Fruit fly (Drosophila melanogaster) whole organism, adult: ENCODE results near the gene bru3.

Source experiments
- kay ChIP-seq: fragments of 200-800 bp; sonication (Bioruptor generic); peaks from one replicate; lab custom pipeline; 2016; ENCODE audit warnings: missing biosample characterization, missing genetic modification characterization, borderline replicate concordance
- pad ChIP-seq: fragments of 200-800 bp; sonication (Bioruptor generic); optimal IDR thresholded peaks from 3 replicates; lab custom pipeline; 2017; ENCODE audit warnings: missing biosample characterization, missing genetic modification characterization, mild to moderate bottlenecking, moderate library complexity, missing genetic modification reagents
- tj ChIP-seq: fragments of 200-800 bp; sonication (Bioruptor generic); optimal IDR thresholded peaks from 3 replicates; lab custom pipeline; 2017; ENCODE audit warnings: missing biosample characterization, mild to moderate bottlenecking, missing genetic modification characterization, moderate library complexity

DNA sequence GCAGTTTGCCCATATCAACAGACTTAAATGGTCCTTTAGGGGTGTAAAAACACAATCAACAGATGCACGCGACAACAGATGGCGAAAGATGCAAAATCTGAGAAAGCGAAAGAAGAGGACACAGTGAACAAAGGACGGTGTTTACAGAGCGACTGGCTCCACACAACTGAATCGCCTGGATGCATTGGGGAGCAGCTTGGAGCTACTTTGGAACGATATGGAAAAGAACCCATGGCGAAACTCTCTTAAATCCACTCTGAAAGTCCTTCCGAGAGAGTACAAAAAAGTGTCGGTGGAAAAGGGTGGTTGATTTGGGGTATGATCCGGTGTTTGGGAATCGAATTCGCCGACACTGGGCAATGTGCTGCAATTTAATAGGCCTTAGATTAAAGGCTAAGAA is 37.5 kb upstream of the bru3 start:
- TF ChIP-seq tj (GFP tag; lab: Kevin White, UChicago) (no peak), pad (GFP tag; lab: Kevin White, UChicago) (no peak), kay (no peak)
